Worm (Caenorhabditis elegans) whole organism, mixed stage, embryonic: ENCODE measurements around the gene C27D8.1.

Experiments used
- elt-1 ChIP-seq: sonication (generic microtip); optimal IDR thresholded peaks from 2 replicates; lab custom pipeline; 2017; ENCODE audit warnings: missing genetic modification characterization, mild to moderate bottlenecking, missing compliant biosample characterization, antibody characterized with exemption, moderate library complexity, borderline replicate concordance; ENCODE audit not compliant: insufficient read depth
- mab-5 ChIP-seq: fragments of 150-350 bp; optimal IDR thresholded peaks from 2 replicates; lab custom pipeline; 2014; ENCODE audit warnings: missing biosample characterization, missing genetic modification characterization
- mep-1 ChIP-seq: fragments of 150-350 bp; optimal IDR thresholded peaks from 2 replicates; lab custom pipeline; 2017; ENCODE audit warnings: missing biosample characterization, missing genetic modification reagents, missing genetic modification characterization, inconsistent platforms
- nhr-12 ChIP-seq: fragments of 150-350 bp; optimal IDR thresholded peaks from 2 replicates; lab custom pipeline; 2014; ENCODE audit warnings: missing biosample characterization, missing genetic modification characterization
- nhr-76 ChIP-seq: sonication (generic microtip); optimal IDR thresholded peaks from 2 replicates; lab custom pipeline; 2017; ENCODE audit warnings: missing biosample characterization, missing genetic modification characterization
- snpc-4 ChIP-seq: fragments of 150-350 bp; optimal IDR thresholded peaks from 2 replicates; lab custom pipeline; 2014; ENCODE audit warnings: missing biosample characterization, missing genetic modification characterization
- tbx-8 ChIP-seq: fragments of 200-800 bp; sonication (Bioruptor generic); optimal IDR thresholded peaks from 2 replicates; lab custom pipeline; 2018; ENCODE audit warnings: mild to moderate bottlenecking, missing genetic modification characterization, moderate library complexity, missing compliant biosample characterization
- unc-120 ChIP-seq: sonication (generic microtip); optimal IDR thresholded peaks from 2 replicates; lab custom pipeline; 2017; ENCODE audit warnings: missing genetic modification characterization, missing compliant biosample characterization; ENCODE audit not compliant: poor library complexity, severe bottlenecking

- TF ChIP-seq snpc-4 (tag; lab: Kevin White, UChicago) (no peak), nhr-76 (tag; lab: Kevin White, UChicago) (no peak), elt-1 (tag; lab: Kevin White, UChicago) (no peak), mep-1 (tag; lab: Kevin White, UChicago) (no peak), nhr-12 (no peak), tbx-8 (no peak), unc-120 (tag; lab: Kevin White, UChicago) (no peak), mab-5 (tag; lab: Kevin White, UChicago) (no peak)
Observed at ce11 chrIV:12757470-12757869, 39.8 kb downstream of the C27D8.1 start, which contains the start of gene flp-9.
